Worm (Caenorhabditis elegans): ENCODE results near the gene snrp-200.

- TF ChIP-seq flt-1 (GFP tag; IDR thresholded peaks at IDR 0.05), result 0 out of 2 replicates have a peak, but pooled peaks have one; percentile 57
- TF ChIP-seq med-1 (GFP tag; optimal IDR thresholded peaks at IDR 0.05; ENCODE audit: insufficient read depth), result no peak
- TF ChIP-seq T22C8.4 (GFP tag; IDR thresholded peaks at IDR 0.05), result no peak
- no peak for TF ChIP-seq cog-1 (tag; optimal IDR thresholded peaks at IDR 0.05)
- no peak for TF ChIP-seq ztf-29 (GFP tag; IDR thresholded peaks at IDR 0.05)
- TF ChIP-seq tab-1 (GFP tag; IDR thresholded peaks at IDR 0.05), result no peak
- TF ChIP-seq klf-2 (GFP tag; conservative IDR thresholded peaks at IDR 0.05), result no peak
Measured at ce11 chrII:12679635-12680034, 57.1 kb downstream of the snrp-200 start, which contains the start of the genes Y38E10A.33 and cox-10.

Data from whole organism, midembryonic.